Worm (Caenorhabditis elegans) whole organism, late embryonic: ENCODE data around the gene Y32B12A.5.
A peak's percentile ranks its signal among the peaks of the same experiment; 100 is the strongest.

Experiments used
- C38D4.7 ChIP-seq: fragments of 200-800 bp; sonication (Bioruptor generic); optimal IDR thresholded peaks from 2 replicates; lab custom pipeline; 2018; ENCODE audit warnings: mild to moderate bottlenecking, missing genetic modification characterization, moderate library complexity, missing compliant biosample characterization
- K02D7.2 ChIP-seq: sonication (generic microtip); optimal IDR thresholded peaks from 2 replicates; lab custom pipeline; 2017; ENCODE audit warnings: mild to moderate bottlenecking, missing genetic modification characterization, missing compliant biosample characterization
- ahr-1 ChIP-seq: sonication (generic microtip); optimal IDR thresholded peaks from 2 replicates; lab custom pipeline; 2016; ENCODE audit warnings: missing genetic modification characterization, missing compliant biosample characterization
- ceh-14 ChIP-seq: sonication (generic microtip); optimal IDR thresholded peaks from 2 replicates; lab custom pipeline; 2016; ENCODE audit warnings: missing genotype, missing genetic modification characterization, missing compliant biosample characterization
- ceh-19 ChIP-seq: fragments of 200-800 bp; sonication (Bioruptor generic); optimal IDR thresholded peaks from 2 replicates; lab custom pipeline; 2018; ENCODE audit warnings: mild to moderate bottlenecking, missing genetic modification characterization, missing compliant biosample characterization
- ceh-22 ChIP-seq: sonication (generic microtip); optimal IDR thresholded peaks from 2 replicates; lab custom pipeline; 2017; ENCODE audit warnings: missing biosample characterization, missing genetic modification characterization
- ceh-30 ChIP-seq: fragments of 150-350 bp; optimal IDR thresholded peaks from 2 replicates; lab custom pipeline; 2014; ENCODE audit warnings: missing biosample characterization, missing genetic modification characterization
- ceh-34 ChIP-seq: sonication (generic microtip); optimal IDR thresholded peaks from 2 replicates; lab custom pipeline; 2016; ENCODE audit warnings: mild to moderate bottlenecking, missing genetic modification characterization, missing compliant biosample characterization
- ceh-48 ChIP-seq: sonication (generic microtip); optimal IDR thresholded peaks from 2 replicates; lab custom pipeline; 2016; ENCODE audit warnings: missing genetic modification characterization, inconsistent platforms, missing compliant biosample characterization
- ceh-6 ChIP-seq: fragments of 200-800 bp; sonication (Bioruptor generic); optimal IDR thresholded peaks from 2 replicates; lab custom pipeline; 2018; ENCODE audit warnings: mild to moderate bottlenecking, missing genetic modification characterization, missing compliant biosample characterization
- ceh-9 ChIP-seq: sonication (generic microtip); optimal IDR thresholded peaks from 2 replicates; lab custom pipeline; 2016; ENCODE audit warnings: mild to moderate bottlenecking, missing genetic modification characterization, inconsistent platforms, missing compliant biosample characterization
- che-1 ChIP-seq: sonication (generic microtip); optimal IDR thresholded peaks from 2 replicates; lab custom pipeline; 2016; ENCODE audit warnings: mild to moderate bottlenecking, missing genetic modification characterization, missing compliant biosample characterization
- dmd-4 ChIP-seq: sonication (generic microtip); optimal IDR thresholded peaks from 2 replicates; lab custom pipeline; 2016; ENCODE audit warnings: borderline replicate concordance, missing genetic modification characterization, missing compliant biosample characterization
- dve-1 ChIP-seq: sonication (generic microtip); optimal IDR thresholded peaks from 2 replicates; lab custom pipeline; 2017; ENCODE audit warnings: antibody characterized with exemption, mild to moderate bottlenecking, missing genetic modification characterization, missing compliant biosample characterization
- elt-2 ChIP-seq: sonication (generic microtip); optimal IDR thresholded peaks from 2 replicates; lab custom pipeline; 2016; ENCODE audit warnings: missing genetic modification reagents, missing genetic modification characterization, missing compliant biosample characterization
- elt-4 ChIP-seq: sonication (generic microtip); optimal IDR thresholded peaks from 2 replicates; lab custom pipeline; 2016; ENCODE audit warnings: missing genetic modification characterization, missing compliant biosample characterization
- fkh-10 ChIP-seq: fragments of 150-350 bp; optimal IDR thresholded peaks from 2 replicates; lab custom pipeline; 2014; ENCODE audit warnings: missing biosample characterization, missing genetic modification reagents, missing genetic modification characterization
- hlh-13 ChIP-seq: fragments of 200-800 bp; sonication (Bioruptor generic); optimal IDR thresholded peaks from 2 replicates; lab custom pipeline; 2018; ENCODE audit warnings: mild to moderate bottlenecking, missing genetic modification characterization, missing compliant biosample characterization
- hlh-30 ChIP-seq: sonication (generic microtip); optimal IDR thresholded peaks from 2 replicates; lab custom pipeline; 2017; ENCODE audit warnings: antibody characterized with exemption, missing genetic modification characterization, missing compliant biosample characterization; ENCODE audit not compliant: insufficient read depth
- hlh-6 ChIP-seq: sonication (generic microtip); optimal IDR thresholded peaks from 2 replicates; lab custom pipeline; 2016; ENCODE audit warnings: missing genotype, missing genetic modification characterization, missing compliant biosample characterization
- lin-11 ChIP-seq: fragments of 200-800 bp; sonication (Bioruptor generic); optimal IDR thresholded peaks from 2 replicates; lab custom pipeline; 2018; ENCODE audit warnings: mild to moderate bottlenecking, missing genetic modification characterization, missing compliant biosample characterization
- nfya-1 ChIP-seq: sonication (generic microtip); optimal IDR thresholded peaks from 2 replicates; lab custom pipeline; 2017; ENCODE audit warnings: missing genetic modification characterization, mild to moderate bottlenecking, missing compliant biosample characterization, antibody characterized with exemption, moderate library complexity
- nhr-11 ChIP-seq: fragments of 150-350 bp; optimal IDR thresholded peaks from 2 replicates; lab custom pipeline; 2014; ENCODE audit warnings: missing biosample characterization, missing genetic modification characterization
- nhr-232 ChIP-seq: sonication (generic microtip); optimal IDR thresholded peaks from 2 replicates; lab custom pipeline; 2016; ENCODE audit warnings: missing genetic modification characterization, missing compliant biosample characterization
- odd-2 ChIP-seq: sonication (generic microtip); optimal IDR thresholded peaks from 2 replicates; lab custom pipeline; 2017; ENCODE audit warnings: antibody characterized with exemption, mild to moderate bottlenecking, missing genetic modification characterization, missing compliant biosample characterization
- pax-1 ChIP-seq: fragments of 150-350 bp; optimal IDR thresholded peaks from 2 replicates; lab custom pipeline; 2014; ENCODE audit warnings: missing biosample characterization, missing genetic modification characterization
- pqm-1 ChIP-seq: sonication (generic microtip); optimal IDR thresholded peaks from 2 replicates; lab custom pipeline; 2016; ENCODE audit warnings: missing genetic modification characterization, missing compliant biosample characterization
- ref-2 ChIP-seq: sonication (generic microtip); optimal IDR thresholded peaks from 2 replicates; lab custom pipeline; 2016; ENCODE audit warnings: missing genetic modification characterization, missing compliant biosample characterization
- rnt-1 ChIP-seq: sonication (generic microtip); optimal IDR thresholded peaks from 2 replicates; lab custom pipeline; 2016; ENCODE audit warnings: missing genetic modification characterization, missing compliant biosample characterization
- syd-9 ChIP-seq: sonication (generic microtip); optimal IDR thresholded peaks from 2 replicates; lab custom pipeline; 2016; ENCODE audit warnings: mild to moderate bottlenecking, missing genetic modification characterization, moderate library complexity, missing compliant biosample characterization
- tbx-2 ChIP-seq: sonication (generic microtip); optimal IDR thresholded peaks from 2 replicates; lab custom pipeline; 2016; ENCODE audit warnings: missing genetic modification characterization, missing compliant biosample characterization
- tbx-7 ChIP-seq: sonication (generic microtip); optimal IDR thresholded peaks from 2 replicates; lab custom pipeline; 2016; ENCODE audit warnings: missing genotype, missing genetic modification characterization, missing compliant biosample characterization
- unc-55 ChIP-seq: sonication (generic microtip); optimal IDR thresholded peaks from 2 replicates; lab custom pipeline; 2017; ENCODE audit warnings: missing biosample characterization, missing genetic modification reagents, missing genetic modification characterization

The Y32B12A.5 gene

DNA sequence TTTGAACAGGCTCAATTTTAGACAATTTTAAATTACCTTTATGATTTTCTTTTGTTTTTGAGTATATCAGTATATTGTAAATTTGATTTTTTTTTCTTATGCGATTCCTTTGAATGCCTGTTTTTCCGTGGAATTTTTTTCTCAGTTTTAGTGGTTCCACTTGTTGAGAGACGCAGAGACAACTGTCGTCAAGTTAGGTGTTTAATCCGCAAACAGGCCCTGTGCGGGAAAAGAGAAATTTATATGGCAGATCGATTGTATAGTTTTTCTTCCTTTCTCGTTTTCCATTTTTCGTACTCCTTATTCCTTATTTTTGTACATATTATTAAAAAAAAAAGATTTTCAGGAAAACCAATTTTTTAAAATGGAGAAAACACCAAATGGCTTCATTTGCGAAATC is 11.6 kb upstream of the Y32B12A.5 start, which contains the start of gene F36D3.1:
F36D3.1 (plus strand) TSS at position 347 of the 400 bp plus-strand sequence.
- TF ChIP-seq ceh-6 (GFP tag; lab: Kevin White, UChicago) = no peak
- peak; percentile 37 for TF ChIP-seq nfya-1

DNA sequence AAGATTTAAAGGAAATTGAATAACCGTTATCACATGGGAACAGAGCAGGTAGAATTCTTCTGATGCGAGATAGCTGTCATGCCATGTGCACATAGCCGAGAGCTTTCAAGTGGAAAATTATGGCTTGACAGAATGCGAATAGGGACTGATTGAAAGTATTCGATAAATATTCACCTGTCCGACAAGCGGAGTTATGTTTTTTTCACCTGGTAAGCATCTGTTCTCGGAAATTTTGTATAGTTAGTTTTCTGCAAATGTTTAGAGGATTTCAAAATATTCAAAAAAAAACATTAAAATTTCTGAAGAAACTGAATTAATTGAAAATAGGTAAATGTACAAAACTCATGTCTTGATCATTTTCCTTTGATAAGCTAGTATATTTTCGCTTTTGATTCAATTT is 10.1 kb upstream of the Y32B12A.5 start, which contains the start of gene srh-136:
srh-136 (minus strand) TSS at position 93 of the 400 bp plus-strand sequence.
- TF ChIP-seq ceh-48 (tag; lab: Kevin White, UChicago) = no peak
- no peak for TF ChIP-seq ahr-1 (tag; lab: Kevin White, UChicago)
- TF ChIP-seq hlh-30 = no peak
- TF ChIP-seq dmd-4 (tag; lab: Kevin White, UChicago) = no peak
- no peak for TF ChIP-seq nhr-11 (tag; lab: Kevin White, UChicago)
- TF ChIP-seq hlh-6 = no peak
- TF ChIP-seq syd-9 (tag; lab: Kevin White, UChicago) = no peak
- no peak for TF ChIP-seq C38D4.7 (GFP tag; lab: Kevin White, UChicago)
- no peak for TF ChIP-seq fkh-10 (GFP tag; lab: Kevin White, UChicago)
- no peak for TF ChIP-seq lin-11
- no peak for TF ChIP-seq tbx-7 (tag; lab: Kevin White, UChicago)

DNA sequence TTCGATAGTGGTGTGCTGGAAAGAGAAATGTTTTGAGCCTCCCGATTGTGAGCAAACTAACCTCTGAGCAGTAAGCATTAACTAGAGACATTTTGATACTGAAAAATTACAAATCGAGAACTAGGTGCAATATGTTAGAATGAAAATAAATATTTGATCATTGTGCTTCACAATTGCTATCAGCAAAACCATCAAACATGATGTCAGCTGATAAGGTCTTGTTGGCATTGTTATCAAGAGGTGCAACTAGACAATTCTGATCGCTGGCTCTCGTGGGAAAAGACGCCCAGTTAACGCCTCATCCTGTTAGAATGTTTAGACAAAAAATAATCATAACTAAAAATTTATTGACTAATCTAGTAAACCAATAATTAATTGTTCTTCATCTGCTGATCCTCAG is 7.0 kb upstream of the Y32B12A.5 start, which contains the start of gene comt-2:
comt-2 (minus strand) TSS at position 131 of the 400 bp plus-strand sequence.
- no peak for TF ChIP-seq dve-1 (tag; lab: Kevin White, UChicago)
- TF ChIP-seq nhr-232 (tag; lab: Kevin White, UChicago) = no peak
- TF ChIP-seq ceh-30 (tag; lab: Kevin White, UChicago) = no peak
- peak; percentile 88 for TF ChIP-seq elt-2 (tag; lab: Kevin White, UChicago)
- TF ChIP-seq pqm-1 (tag; lab: Kevin White, UChicago) = no peak
- no peak for TF ChIP-seq hlh-13 (GFP tag; lab: Kevin White, UChicago)
- TF ChIP-seq lin-11 = no peak

DNA sequence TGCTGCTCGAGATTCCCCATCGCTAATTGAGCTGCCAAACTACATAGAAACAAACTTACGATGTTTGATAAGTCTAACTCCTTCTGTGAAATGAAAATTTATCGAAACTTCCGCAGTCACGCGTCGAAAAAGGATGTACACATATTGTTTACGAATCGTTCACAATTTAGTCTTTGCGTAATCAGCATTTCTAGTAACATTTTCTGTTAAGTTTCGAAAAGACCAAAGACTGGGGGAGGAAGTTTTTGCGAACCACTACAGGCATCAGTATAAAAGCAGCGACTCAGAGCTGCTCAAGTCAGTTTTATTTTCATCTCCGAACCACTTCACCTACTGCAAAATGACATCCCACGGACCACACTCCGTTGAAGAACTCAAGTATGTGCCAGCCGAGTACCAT is 798 bp upstream of the Y32B12A.5 start, which contains the start of gene sqst-4:
sqst-4 (plus strand) TSS at position 301 of the 400 bp plus-strand sequence.
- no peak for TF ChIP-seq odd-2 (tag; lab: Kevin White, UChicago)
- TF ChIP-seq, all 69 proteins: peak for 0

DNA sequence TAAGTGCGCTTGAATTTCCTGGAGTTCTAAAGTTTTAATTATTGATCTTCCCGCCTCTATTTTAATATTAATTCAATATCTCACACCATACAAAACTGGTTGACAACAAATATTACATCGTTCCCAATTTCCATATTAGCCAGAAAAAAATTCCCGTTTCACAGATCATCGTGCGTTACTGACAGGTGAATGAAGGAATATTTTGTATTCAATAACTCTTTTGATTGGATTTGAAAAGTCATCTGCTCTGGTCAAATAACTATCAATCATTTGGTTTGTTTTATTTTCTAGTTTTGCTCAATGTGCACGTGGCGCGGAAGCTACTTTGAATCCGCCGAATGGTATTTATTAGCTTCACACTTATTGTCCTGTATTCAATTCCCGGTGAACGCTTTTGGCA is 3.7 kb downstream of the Y32B12A.5 start, which contains the start of gene srh-139:
srh-139 (plus strand) TSS at position 301 of the 400 bp plus-strand sequence.
- TF ChIP-seq ceh-22 (tag; lab: Kevin White, UChicago) = no peak
- no peak for TF ChIP-seq K02D7.2 (tag; lab: Kevin White, UChicago)
- no peak for TF ChIP-seq syd-9 (tag; lab: Kevin White, UChicago)
- no peak for TF ChIP-seq pax-1 (tag; lab: Kevin White, UChicago)
- TF ChIP-seq elt-4 (tag; lab: Kevin White, UChicago) = no peak
- no peak for TF ChIP-seq ceh-6 (GFP tag; lab: Kevin White, UChicago)
- no peak for TF ChIP-seq ceh-14
- TF ChIP-seq che-1 (tag; lab: Kevin White, UChicago) = no peak
- TF ChIP-seq tbx-2 = no peak
- TF ChIP-seq ceh-34 (tag; lab: Kevin White, UChicago) = no peak
- TF ChIP-seq ceh-19 (GFP tag; lab: Kevin White, UChicago) = no peak
- TF ChIP-seq ceh-9 = no peak
- no peak for TF ChIP-seq dmd-4 (tag; lab: Kevin White, UChicago)
- no peak for TF ChIP-seq nhr-11 (tag; lab: Kevin White, UChicago)
- TF ChIP-seq elt-2 (tag; lab: Kevin White, UChicago) = no peak
- no peak for TF ChIP-seq unc-55 (GFP tag; lab: Kevin White, UChicago)
- no peak for TF ChIP-seq ref-2
- no peak for TF ChIP-seq rnt-1 (tag; lab: Kevin White, UChicago)
